Fruit fly (Drosophila melanogaster) whole organism, embryonic: ENCODE results near the gene CG4702.

Experiments used
- Atf3 ChIP-seq: fragments of 200-800 bp; sonication (Bioruptor generic); optimal IDR thresholded peaks from 3 replicates; lab custom pipeline; 2016; ENCODE audit warnings: missing biosample characterization, missing genetic modification characterization
- CG12391 ChIP-seq: fragments of 200-800 bp; sonication (Bioruptor generic); optimal IDR thresholded peaks from 3 replicates; lab custom pipeline; 2018; ENCODE audit warnings: missing biosample characterization, mild to moderate bottlenecking, missing genetic modification characterization, moderate library complexity
- CG13296 ChIP-seq: fragments of 200-800 bp; sonication (Bioruptor generic); optimal IDR thresholded peaks from 3 replicates; lab custom pipeline; 2018; ENCODE audit warnings: missing biosample characterization, mild to moderate bottlenecking, missing genetic modification characterization
- CG1602 ChIP-seq: fragments of 200-800 bp; sonication (Bioruptor generic); optimal IDR thresholded peaks from 3 replicates; lab custom pipeline; 2016; ENCODE audit warnings: missing biosample characterization, missing genetic modification characterization
- CG17328 ChIP-seq: fragments of 200-800 bp; sonication (Bioruptor generic); IDR thresholded peaks from 2 replicates; pipeline ENCODE4 v1.3.6; 2022; ENCODE audit warnings: missing biosample characterization, missing genetic modification characterization
- CG17359 ChIP-seq: fragments of 200-800 bp; sonication (Bioruptor generic); optimal IDR thresholded peaks from 3 replicates; lab custom pipeline; 2018; ENCODE audit warnings: missing biosample characterization, mild to moderate bottlenecking, missing genetic modification characterization, moderate library complexity
- CG2199 ChIP-seq: fragments of 200-800 bp; sonication (Bioruptor generic); IDR thresholded peaks from 3 replicates; pipeline ENCODE4 v1.3.6; 2022; ENCODE audit warnings: missing biosample characterization, missing genetic modification characterization
- CG3065 ChIP-seq: fragments of 200-800 bp; sonication (Bioruptor generic); optimal IDR thresholded peaks from 2 replicates; lab custom pipeline; 2016; ENCODE audit warnings: missing biosample characterization, missing genetic modification characterization
- CG32767 ChIP-seq: fragments of 200-800 bp; sonication (Bioruptor generic); IDR thresholded peaks from 2 replicates; pipeline ENCODE4 v1.3.6; 2022; ENCODE audit warnings: missing biosample characterization, missing genetic modification characterization
- CG32772 ChIP-seq: fragments of 200-800 bp; sonication (Bioruptor generic); IDR thresholded peaks from 2 replicates; pipeline ENCODE4 v1.3.6; 2022; ENCODE audit warnings: missing biosample characterization, missing genetic modification characterization
- CG3407 ChIP-seq: fragments of 200-800 bp; sonication (Bioruptor generic); optimal IDR thresholded peaks from 2 replicates; lab custom pipeline; 2018; ENCODE audit warnings: missing biosample characterization, mild to moderate bottlenecking, missing genetic modification characterization
- CG34224 ChIP-seq: fragments of 200-800 bp; sonication (Bioruptor generic); IDR thresholded peaks from 3 replicates; pipeline ENCODE4 v1.3.6; 2022; ENCODE audit warnings: missing biosample characterization, missing genetic modification characterization; ENCODE audit not compliant: partially characterized antibody
- CG3838 ChIP-seq: fragments of 200-800 bp; sonication (Bioruptor generic); optimal IDR thresholded peaks from 3 replicates; lab custom pipeline; 2016; ENCODE audit warnings: missing biosample characterization, missing genetic modification characterization
- CG4328 ChIP-seq: fragments of 200-800 bp; sonication (Bioruptor generic); optimal IDR thresholded peaks from 3 replicates; lab custom pipeline; 2017; ENCODE audit warnings: missing biosample characterization, missing genetic modification reagents, missing genetic modification characterization
- CG4360 ChIP-seq: fragments of 200-800 bp; sonication (Bioruptor generic); IDR thresholded peaks from 2 replicates; pipeline ENCODE4 v1.3.6; 2022; ENCODE audit warnings: missing biosample characterization, missing genetic modification characterization
- CG7372 ChIP-seq: fragments of 200-800 bp; sonication (Bioruptor generic); IDR thresholded peaks from 2 replicates; pipeline ENCODE4 v1.3.6; 2022; ENCODE audit warnings: missing biosample characterization, missing genetic modification characterization
- CG7786 ChIP-seq: fragments of 200-800 bp; sonication (Bioruptor generic); optimal IDR thresholded peaks from 2 replicates; lab custom pipeline; 2016; ENCODE audit warnings: missing biosample characterization, missing genetic modification characterization
- CG8944 ChIP-seq: fragments of 200-800 bp; sonication (Bioruptor generic); optimal IDR thresholded peaks from 3 replicates; lab custom pipeline; 2016; ENCODE audit warnings: missing biosample characterization, missing genetic modification characterization
- CG9215 ChIP-seq: fragments of 200-800 bp; sonication (Bioruptor generic); IDR thresholded peaks from 2 replicates; pipeline ENCODE4 v1.3.6; 2022; ENCODE audit warnings: missing biosample characterization, missing genetic modification characterization
- CG9437 ChIP-seq: fragments of 200-800 bp; sonication (Bioruptor generic); optimal IDR thresholded peaks from 2 replicates; lab custom pipeline; 2018; ENCODE audit warnings: missing biosample characterization, mild to moderate bottlenecking, missing genetic modification characterization
- CG9609 ChIP-seq: fragments of 200-800 bp; sonication (Bioruptor generic); optimal IDR thresholded peaks from 3 replicates; lab custom pipeline; 2016; ENCODE audit warnings: missing biosample characterization, missing genetic modification characterization
- Ets65A ChIP-seq: fragments of 200-800 bp; sonication (Bioruptor generic); peaks from one replicate; lab custom pipeline; 2016; ENCODE audit warnings: missing biosample characterization, missing genetic modification characterization
- H15 ChIP-seq: fragments of 200-800 bp; sonication (Bioruptor generic); IDR thresholded peaks from 3 replicates; pipeline ENCODE4 v1.3.6; 2022; ENCODE audit warnings: missing biosample characterization, missing genetic modification characterization
- Kr ChIP-seq: fragments of 200-800 bp; sonication (Bioruptor generic); optimal IDR thresholded peaks from 2 replicates; lab custom pipeline; 2017; ENCODE audit warnings: missing biosample characterization, mild to moderate bottlenecking, missing genetic modification characterization
- Mrtf ChIP-seq: fragments of 200-800 bp; sonication (Bioruptor generic); IDR thresholded peaks from 3 replicates; pipeline ENCODE4 v1.3.6; 2022; ENCODE audit warnings: missing biosample characterization, missing genetic modification characterization
- Nf-YA ChIP-seq: fragments of 200-800 bp; sonication (Bioruptor generic); IDR thresholded peaks from 2 replicates; pipeline ENCODE4 v1.3.6; 2022; ENCODE audit warnings: missing biosample characterization, missing genetic modification characterization
- Six4 ChIP-seq: fragments of 200-800 bp; sonication (Bioruptor generic); optimal IDR thresholded peaks from 2 replicates; lab custom pipeline; 2016; ENCODE audit warnings: missing biosample characterization, missing genetic modification characterization
- Taf1 ChIP-seq: fragments of 200-800 bp; sonication (Bioruptor generic); IDR thresholded peaks from 2 replicates; pipeline ENCODE4 v1.3.6; 2022; ENCODE audit warnings: missing biosample characterization, missing genetic modification characterization
- Vsx1 ChIP-seq: fragments of 200-800 bp; sonication (Bioruptor generic); optimal IDR thresholded peaks from 2 replicates; lab custom pipeline; 2017; ENCODE audit warnings: missing biosample characterization, mild to moderate bottlenecking, missing genetic modification characterization, missing genetic modification reagents
- ara ChIP-seq: fragments of 200-800 bp; sonication (Bioruptor generic); IDR thresholded peaks from 2 replicates; pipeline ENCODE4 v1.3.6; 2022; ENCODE audit warnings: missing biosample characterization, missing genetic modification characterization
- bab2 ChIP-seq: fragments of 200-800 bp; sonication (Bioruptor generic); optimal IDR thresholded peaks from 2 replicates; lab custom pipeline; 2016; ENCODE audit warnings: missing biosample characterization, missing genetic modification characterization
- chm ChIP-seq: fragments of 200-800 bp; sonication (Bioruptor generic); IDR thresholded peaks from 2 replicates; pipeline ENCODE4 v1.3.6; 2022; ENCODE audit warnings: missing biosample characterization, missing genetic modification characterization
- da ChIP-seq: fragments of 200-800 bp; sonication (Bioruptor generic); optimal IDR thresholded peaks from 2 replicates; lab custom pipeline; 2016; ENCODE audit warnings: missing biosample characterization, missing genetic modification characterization
- dmrt99B ChIP-seq: fragments of 200-800 bp; sonication (Bioruptor generic); optimal IDR thresholded peaks from 2 replicates; lab custom pipeline; 2018; ENCODE audit warnings: missing biosample characterization, mild to moderate bottlenecking, missing genetic modification characterization, moderate library complexity
- fru ChIP-seq: fragments of >200 bp; optimal IDR thresholded peaks from 2 replicates; lab custom pipeline; 2017
- gsb ChIP-seq: fragments of 200-800 bp; sonication (Bioruptor generic); IDR thresholded peaks from 2 replicates; pipeline ENCODE4 v1.3.6; 2022; ENCODE audit warnings: missing biosample characterization, missing genetic modification characterization
- gt ChIP-seq: fragments of 200-800 bp; sonication (Bioruptor generic); IDR thresholded peaks from 2 replicates; pipeline ENCODE4 v1.3.6; 2022; ENCODE audit warnings: missing biosample characterization, missing genetic modification characterization
- kay ChIP-seq: fragments of 200-800 bp; sonication (Bioruptor generic); optimal IDR thresholded peaks from 2 replicates; lab custom pipeline; 2016; ENCODE audit warnings: missing biosample characterization, missing genetic modification characterization
- ken ChIP-seq: fragments of 200-800 bp; sonication (Bioruptor generic); IDR thresholded peaks from 3 replicates; pipeline ENCODE4 v1.3.6; 2022; ENCODE audit warnings: missing biosample characterization, missing genetic modification characterization
- klu ChIP-seq: fragments of 200-800 bp; sonication (Bioruptor generic); IDR thresholded peaks from 2 replicates; pipeline ENCODE4 v1.3.6; 2022; ENCODE audit warnings: missing biosample characterization, missing genetic modification characterization
- kni ChIP-seq: fragments of 200-800 bp; sonication (Bioruptor generic); optimal IDR thresholded peaks from 3 replicates; lab custom pipeline; 2017; ENCODE audit warnings: mild to moderate bottlenecking, missing biosample characterization, missing genetic modification reagents, missing genetic modification characterization
- lilli ChIP-seq: fragments of 200-800 bp; sonication (Bioruptor generic); optimal IDR thresholded peaks from 3 replicates; lab custom pipeline; 2016; ENCODE audit warnings: missing biosample characterization, missing genetic modification characterization
- luna ChIP-seq: fragments of 200-800 bp; sonication (Bioruptor generic); optimal IDR thresholded peaks from 2 replicates; lab custom pipeline; 2016; ENCODE audit warnings: missing biosample characterization, missing genetic modification characterization
- nau ChIP-seq: fragments of 200-800 bp; sonication (Bioruptor generic); optimal IDR thresholded peaks from 3 replicates; lab custom pipeline; 2017; ENCODE audit warnings: missing biosample characterization, mild to moderate bottlenecking, missing genetic modification characterization, missing genetic modification reagents
- nom ChIP-seq: fragments of 200-800 bp; sonication (Bioruptor generic); optimal IDR thresholded peaks from 2 replicates; lab custom pipeline; 2017; ENCODE audit warnings: missing biosample characterization, missing genetic modification characterization, mild to moderate bottlenecking, moderate library complexity, missing genetic modification reagents
- oc ChIP-seq: fragments of 200-800 bp; sonication (Bioruptor generic); optimal IDR thresholded peaks from 2 replicates; lab custom pipeline; 2018; ENCODE audit warnings: missing biosample characterization, mild to moderate bottlenecking, missing genetic modification characterization, moderate library complexity
- pfk ChIP-seq: fragments of 200-800 bp; sonication (Bioruptor generic); optimal IDR thresholded peaks from 2 replicates; lab custom pipeline; 2018; ENCODE audit warnings: missing biosample characterization, mild to moderate bottlenecking, missing genetic modification characterization, moderate library complexity
- pum ChIP-seq: fragments of 200-800 bp; sonication (Bioruptor generic); optimal IDR thresholded peaks from 2 replicates; lab custom pipeline; 2016; ENCODE audit warnings: missing biosample characterization, missing genetic modification characterization
- schlank ChIP-seq: fragments of 200-800 bp; sonication (Bioruptor generic); optimal IDR thresholded peaks from 2 replicates; lab custom pipeline; 2018; ENCODE audit warnings: missing biosample characterization, mild to moderate bottlenecking, missing genetic modification characterization
- seq ChIP-seq: fragments of 200-800 bp; sonication (Bioruptor generic); IDR thresholded peaks from 2 replicates; pipeline ENCODE4 v1.3.6; 2022; ENCODE audit warnings: missing biosample characterization, missing genetic modification characterization
- slp2 ChIP-seq: fragments of 200-800 bp; sonication (Bioruptor generic); optimal IDR thresholded peaks from 2 replicates; lab custom pipeline; 2016; ENCODE audit warnings: missing biosample characterization, missing genetic modification characterization
- tap ChIP-seq: fragments of 200-800 bp; optimal IDR thresholded peaks from 3 replicates; lab custom pipeline; 2019; ENCODE audit warnings: missing biosample characterization, mild to moderate bottlenecking, missing genetic modification characterization, moderate library complexity
- tx ChIP-seq: fragments of 200-800 bp; sonication (Bioruptor generic); optimal IDR thresholded peaks from 2 replicates; lab custom pipeline; 2016; ENCODE audit warnings: missing biosample characterization, missing genetic modification characterization

Gene CG4702

dm6 chr3R:12121161-12121560 lies 6.8 kb downstream of the CG4702 start (continued):
- TF ChIP-seq nau (peak; percentile 78), nom (GFP tag; lab: Kevin White, UChicago) (no peak), CG7372 (GFP tag; lab: Robert Waterston, UW) (peak; percentile 98), gt (peak; percentile 92), CG17328 (peak; percentile 96), CG3065 (GFP tag; lab: Kevin White, UChicago) (peak; percentile 85), Kr (GFP tag; lab: Kevin White, UChicago) (no peak), tx (GFP tag; lab: Kevin White, UChicago) (peak; percentile 79), CG7786 (peak; percentile 85), Mrtf (GFP tag; lab: Robert Waterston, UW) (peak; percentile 91), Vsx1 (peak; percentile 85), dmrt99B (peak; percentile 60), pum (peak; percentile 90), Six4 (peak; percentile 70), kni (GFP tag; lab: Kevin White, UChicago) (peak; percentile 48), H15 (GFP tag; lab: Robert Waterston, UW) (peak; percentile 96), CG32772 (peak; percentile 96), Ets65A (peak; percentile 100), CG13296 (GFP tag; lab: Kevin White, UChicago) (peak; percentile 80), gsb (GFP tag; lab: Robert Waterston, UW) (peak; percentile 84), klu (GFP tag; lab: Robert Waterston, UW) (peak; percentile 94), slp2 (GFP tag; lab: Kevin White, UChicago) (peak; percentile 87), tap (tag; lab: Kevin White, UChicago) (no peak), Nf-YA (GFP tag; lab: Robert Waterston, UW) (peak; percentile 89), fru (no peak), CG17359 (tag; lab: Kevin White, UChicago) (peak; percentile 88), CG9609 (GFP tag; lab: Kevin White, UChicago) (peak; percentile 91), oc (tag; lab: Kevin White, UChicago) (peak; percentile 61), CG4328 (GFP tag; lab: Kevin White, UChicago) (peak; percentile 88), kay (peak; percentile 56), seq (peak; percentile 73), CG9437 (peak; percentile 70), ken (peak; percentile 98), CG12391 (tag; lab: Kevin White, UChicago) (peak; percentile 76), CG32767 (GFP tag; lab: Robert Waterston, UW) (peak; percentile 61; the same call in 1 of the 2 replicates), luna (GFP tag; lab: Kevin White, UChicago) (peak; percentile 91), da (GFP tag; lab: Kevin White, UChicago) (peak; percentile 84), CG3407 (GFP tag; lab: Kevin White, UChicago) (peak; percentile 88), CG2199 (GFP tag; lab: Robert Waterston, UW) (peak; percentile 98), CG3838 (GFP tag; lab: Kevin White, UChicago) (peak; percentile 66), CG9215 (GFP tag; lab: Robert Waterston, UW) (peak; percentile 84), ara (GFP tag; lab: Robert Waterston, UW) (peak; percentile 85), chm (GFP tag; lab: Robert Waterston, UW) (peak; percentile 95), Taf1 (GFP tag; lab: Robert Waterston, UW) (peak; percentile 75; the same call in 1 of the 2 replicates), CG4360 (GFP tag; lab: Robert Waterston, UW) (0 out of 2 replicates have a peak, but pooled peaks have one; percentile 13), pfk (GFP tag; lab: Kevin White, UChicago) (peak; percentile 52), bab2 (GFP tag; lab: Kevin White, UChicago) (peak; percentile 87), CG1602 (peak; percentile 86), CG34224 (no peak), schlank (tag; lab: Kevin White, UChicago) (peak; percentile 81), lilli (GFP tag; lab: Kevin White, UChicago) (peak; percentile 77), CG8944 (GFP tag; lab: Kevin White, UChicago) (peak; percentile 88), Atf3 (GFP tag; lab: Kevin White, UChicago) (peak; percentile 90)
